Worm (Caenorhabditis elegans) whole organism, L4 larva: ENCODE results near the gene smu-2.

Experiments
- D1046.2 ChIP-seq: fragments of 200-800 bp; sonication (Bioruptor generic); IDR thresholded peaks from 2 replicates; pipeline ENCODE4 v1.3.6; 2022; ENCODE audit warnings: missing genetic modification characterization, missing compliant biosample characterization
- ces-1 ChIP-seq: fragments of 150-350 bp; sonication (generic microtip); optimal IDR thresholded peaks from 4 replicates; lab custom pipeline; 2014; ENCODE audit warnings: missing biosample characterization, missing genetic modification reagents, missing genetic modification characterization
- mep-1 ChIP-seq: fragments of 150-350 bp; sonication (generic microtip); optimal IDR thresholded peaks from 3 replicates; lab custom pipeline; 2014; ENCODE audit warnings: missing biosample characterization, missing genetic modification characterization
- nhr-48 ChIP-seq: sonication (generic microtip); optimal IDR thresholded peaks from 2 replicates; lab custom pipeline; 2016; ENCODE audit warnings: mild to moderate bottlenecking, missing genetic modification characterization, missing compliant biosample characterization
- zag-1 ChIP-seq: fragments of 150-350 bp; optimal IDR thresholded peaks from 2 replicates; lab custom pipeline; 2014; ENCODE audit warnings: missing biosample characterization, missing genetic modification characterization

DNA sequence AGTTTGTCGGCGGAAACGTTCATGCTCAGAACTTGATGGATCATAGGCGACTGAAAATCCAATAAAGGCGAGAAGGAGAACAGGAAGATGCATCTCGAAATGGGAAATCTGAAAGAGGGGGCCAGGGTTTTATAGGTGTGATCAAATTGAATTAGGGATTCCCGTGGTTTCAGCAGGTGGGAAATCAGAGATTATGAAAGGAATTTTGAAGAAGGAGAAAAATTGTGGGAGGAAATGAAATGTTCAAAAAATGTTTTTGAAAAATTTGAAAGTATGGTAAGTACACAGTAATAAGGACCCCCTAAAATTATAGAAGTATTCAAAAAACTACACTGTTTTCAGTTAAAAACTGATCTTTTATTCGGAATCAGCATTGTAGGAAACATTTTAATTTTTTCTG, 11.7 kb upstream of the smu-2 start, which contains the start of gene Y49F6B.20:
- TF ChIP-seq nhr-48 (tag; lab: Kevin White, UChicago): no peak
- no peak for TF ChIP-seq D1046.2 (GFP tag; lab: Robert Waterston, UW)
- TF ChIP-seq ces-1 (GFP tag; lab: Kevin White, UChicago): no peak
- no peak for TF ChIP-seq mep-1 (tag; lab: Kevin White, UChicago)
- TF ChIP-seq zag-1 (tag; lab: Kevin White, UChicago): no peak
